Worm (Caenorhabditis elegans): ENCODE results near the gene prmt-4.

- TF ChIP-seq nhr-77 (tag; optimal IDR thresholded peaks at IDR 0.05) (no peak), pha-4 (GFP tag; IDR thresholded peaks at IDR 0.05) (peak; percentile 99; the same call in 1 of the 2 replicates), pha-4 (tag; optimal IDR thresholded peaks at IDR 0.05) (no peak), dmd-8 (GFP tag; IDR thresholded peaks at IDR 0.05) (no peak), daf-12 (tag; optimal IDR thresholded peaks at IDR 0.05) (no peak), lin-15B (tag; optimal IDR thresholded peaks at IDR 0.05) (no peak), fkh-10 (GFP tag; optimal IDR thresholded peaks at IDR 0.05) (no peak), F10B5.3 (tag; optimal IDR thresholded peaks at IDR 0.05) (no peak), hif-1 (tag; optimal IDR thresholded peaks at IDR 0.05) (no peak)
Measured at ce11 chrIV:605431-605830, 2.0 kb upstream of the prmt-4 start.
